Fruit fly (Drosophila melanogaster) ovary, adult (tissue): ENCODE results near the gene kek5.

Experiments used
- CG17801 ChIP-seq: fragments of 200-800 bp; optimal IDR thresholded peaks from 2 replicates; lab custom pipeline; 2019; ENCODE audit warnings: missing biosample characterization, mild to moderate bottlenecking, missing genetic modification characterization, moderate library complexity; ENCODE audit not compliant: partially characterized antibody

The kek5 gene

dm6 chrX:19480544-19481127 lies 127.7 kb downstream of the kek5 start:
- no peak for TF ChIP-seq CG17801

dm6 chrX:19485057-19485456 lies 132.1 kb downstream of the kek5 start:
- TF ChIP-seq CG17801 = no peak

- peak; percentile 0 for TF ChIP-seq CG17801
Measured at dm6 chrX:19491984-19492584, 139.1 kb downstream of the kek5 start, which contains the start of the genes pcm and ND-18. TSS of gene pcm (minus strand) at chrX:19492011. TSS of gene ND-18 (plus strand) at chrX:19492421.

dm6 chrX:19494285-19494684 lies 141.3 kb downstream of the kek5 start, which contains the start of gene CG12204:
TSS of gene CG12204 (minus strand) at chrX:19494401.
- no peak for TF ChIP-seq CG17801

dm6 chrX:19494830-19495610 lies 142.0 kb downstream of the kek5 start, which contains the start of the genes ksh, CG14200 and Pfrx:
TSS of gene ksh (minus strand) at chrX:19494992.
TSS of gene CG14200 (plus strand) at chrX:19495505.
TSS of gene Pfrx (plus strand) at chrX:19495505.
- no peak for TF ChIP-seq CG17801

dm6 chrX:19495611-19496583 lies 142.9 kb downstream of the kek5 start:
- no peak for TF ChIP-seq CG17801

- TF ChIP-seq CG17801 = no peak
Measured at dm6 chrX:19496808-19497259, 143.9 kb downstream of the kek5 start.

dm6 chrX:19497782-19498440 lies 144.9 kb downstream of the kek5 start:
- TF ChIP-seq CG17801 = peak; percentile 60

- TF ChIP-seq CG17801 = no peak
Measured at dm6 chrX:19498755-19499321, 145.9 kb downstream of the kek5 start.

- TF ChIP-seq CG17801 = no peak
Measured at dm6 chrX:19501274-19501673, 148.3 kb downstream of the kek5 start.

- no peak for TF ChIP-seq CG17801
Measured at dm6 chrX:19504170-19504765, 151.3 kb downstream of the kek5 start.

- peak; percentile 71 for TF ChIP-seq CG17801
Measured at dm6 chrX:19505334-19506185, 152.6 kb downstream of the kek5 start.

- TF ChIP-seq CG17801 = no peak
Measured at dm6 chrX:19510204-19510603, 157.2 kb downstream of the kek5 start.

- no peak for TF ChIP-seq CG17801
Measured at dm6 chrX:19520376-19520775, 167.4 kb downstream of the kek5 start.
